Fruit fly (Drosophila melanogaster) whole organism, pupa: ENCODE results near the gene stv.

ENCODE experiments used
- CG10348 ChIP-seq: fragments of 200-800 bp; sonication (Bioruptor generic); IDR thresholded peaks from 2 replicates; pipeline ENCODE4 v1.3.6; 2022; ENCODE audit warnings: missing biosample characterization, missing genetic modification characterization
- CG12605 ChIP-seq: fragments of 200-800 bp; sonication (Bioruptor generic); IDR thresholded peaks from 2 replicates; pipeline ENCODE4 v1.3.6; 2022; ENCODE audit warnings: missing biosample characterization, missing genetic modification characterization
- CG13204 ChIP-seq: fragments of 200-800 bp; sonication (Bioruptor generic); optimal IDR thresholded peaks from 2 replicates; lab custom pipeline; 2018; ENCODE audit warnings: missing biosample characterization, mild to moderate bottlenecking, missing genetic modification characterization, moderate library complexity
- CG14655 ChIP-seq: fragments of 200-800 bp; sonication (Bioruptor generic); optimal IDR thresholded peaks from 3 replicates; lab custom pipeline; 2017; ENCODE audit warnings: mild to moderate bottlenecking, missing biosample characterization, missing genetic modification reagents, missing genetic modification characterization
- CG15710 ChIP-seq: fragments of 200-800 bp; sonication (Bioruptor generic); optimal IDR thresholded peaks from 2 replicates; lab custom pipeline; 2018; ENCODE audit warnings: missing biosample characterization, mild to moderate bottlenecking, missing genetic modification characterization, moderate library complexity
- CG17806 ChIP-seq: fragments of 200-800 bp; sonication (Bioruptor generic); optimal IDR thresholded peaks from 2 replicates; lab custom pipeline; 2018; ENCODE audit warnings: missing biosample characterization, mild to moderate bottlenecking, missing genetic modification characterization, moderate library complexity
- CG32121 ChIP-seq: fragments of 200-800 bp; sonication (Bioruptor generic); IDR thresholded peaks from 2 replicates; pipeline ENCODE4 v1.3.6; 2022; ENCODE audit warnings: missing biosample characterization, missing genetic modification characterization
- CG34367 ChIP-seq: fragments of 200-800 bp; sonication (Bioruptor generic); optimal IDR thresholded peaks from 2 replicates; lab custom pipeline; 2018; ENCODE audit warnings: missing biosample characterization, mild to moderate bottlenecking, missing genetic modification characterization
- CG4496 ChIP-seq: fragments of 200-800 bp; sonication (Bioruptor generic); IDR thresholded peaks from 3 replicates; pipeline ENCODE4 v1.3.6; 2022; ENCODE audit warnings: missing biosample characterization, missing genetic modification characterization
- CG8159 ChIP-seq: fragments of 200-800 bp; sonication (Bioruptor generic); optimal IDR thresholded peaks from 3 replicates; lab custom pipeline; 2018; ENCODE audit warnings: missing biosample characterization, mild to moderate bottlenecking, missing genetic modification characterization, moderate library complexity
- CG8301 ChIP-seq: fragments of 200-800 bp; sonication (Bioruptor generic); optimal IDR thresholded peaks from 2 replicates; lab custom pipeline; 2018; ENCODE audit warnings: missing biosample characterization, mild to moderate bottlenecking, missing genetic modification characterization
- CG9948 ChIP-seq: fragments of 200-800 bp; sonication (Bioruptor generic); optimal IDR thresholded peaks from 2 replicates; lab custom pipeline; 2018; ENCODE audit warnings: missing biosample characterization, mild to moderate bottlenecking, missing genetic modification characterization, moderate library complexity
- D1 ChIP-seq: fragments of 200-800 bp; sonication (Bioruptor generic); optimal IDR thresholded peaks from 2 replicates; lab custom pipeline; 2018; ENCODE audit warnings: missing biosample characterization, mild to moderate bottlenecking, missing genetic modification characterization, moderate library complexity
- EcR ChIP-seq: fragments of 200-800 bp; sonication (Bioruptor generic); optimal IDR thresholded peaks from 3 replicates; lab custom pipeline; 2019; ENCODE audit warnings: missing biosample characterization, missing genetic modification characterization, mild to moderate bottlenecking, moderate library complexity, missing genetic modification reagents
- Ets98B ChIP-seq: fragments of 200-800 bp; sonication (Bioruptor generic); IDR thresholded peaks from 2 replicates; pipeline ENCODE4 v1.3.6; 2022; ENCODE audit warnings: missing biosample characterization, missing genetic modification characterization
- Pif1A ChIP-seq: fragments of 200-800 bp; sonication (Bioruptor generic); optimal IDR thresholded peaks from 3 replicates; lab custom pipeline; 2016; ENCODE audit warnings: missing biosample characterization, missing genetic modification characterization
- Pif1B ChIP-seq: fragments of 200-800 bp; sonication (Bioruptor generic); optimal IDR thresholded peaks from 3 replicates; lab custom pipeline; 2016; ENCODE audit warnings: missing biosample characterization, missing genetic modification characterization
- Snoo ChIP-seq: fragments of 200-800 bp; sonication (Bioruptor generic); optimal IDR thresholded peaks from 3 replicates; lab custom pipeline; 2017; ENCODE audit warnings: missing biosample characterization, mild to moderate bottlenecking, missing genetic modification characterization, inconsistent platforms
- fd96Ca ChIP-seq: fragments of 200-800 bp; sonication (Bioruptor generic); IDR thresholded peaks from 3 replicates; pipeline ENCODE4 v1.3.6; 2022; ENCODE audit warnings: missing biosample characterization, missing genetic modification characterization
- gl ChIP-seq: fragments of 200-800 bp; sonication (Bioruptor generic); optimal IDR thresholded peaks from 2 replicates; lab custom pipeline; 2018; ENCODE audit warnings: missing biosample characterization, mild to moderate bottlenecking, missing genetic modification characterization
- rn ChIP-seq: fragments of 200-800 bp; sonication (Bioruptor generic); IDR thresholded peaks from 2 replicates; pipeline ENCODE4 v1.3.6; 2022; ENCODE audit warnings: missing biosample characterization, missing genetic modification characterization

The stv gene

dm6 chr3L:13437654-13438053 is 39.7 kb upstream of the stv start, which contains the start of gene CG10725:
TSS of gene CG10725 (plus strand) at chr3L:13437954.
- TF ChIP-seq CG34367 (tag; lab: Kevin White, UChicago) (no peak), CG17806 (tag; lab: Kevin White, UChicago) (no peak), CG8159 (no peak), CG13204 (GFP tag; lab: Kevin White, UChicago) (no peak), Pif1A (GFP tag; lab: Kevin White, UChicago) (no peak), rn (no peak), CG14655 (GFP tag; lab: Kevin White, UChicago) (no peak), EcR (GFP tag; lab: Kevin White, UChicago) (no peak), Ets98B (GFP tag; lab: Robert Waterston, UW) (no peak), D1 (no peak), CG32121 (GFP tag; lab: Robert Waterston, UW) (no peak)
- TF ChIP-seq, all 21 proteins: peak for 0

- TF ChIP-seq CG9948 (tag; lab: Kevin White, UChicago) (no peak), fd96Ca (GFP tag; lab: Robert Waterston, UW) (no peak), CG4496 (no peak), CG32121 (GFP tag; lab: Robert Waterston, UW) (no peak), CG8159 (no peak), CG10348 (no peak), Ets98B (GFP tag; lab: Robert Waterston, UW) (no peak)
Observed at dm6 chr3L:13440370-13440960, 36.9 kb upstream of the stv start, which contains the start of the genes CG10140 and CG14109. TSS of gene CG10140 (minus strand) at chr3L:13440470. TSS of gene CG14109 (plus strand) at chr3L:13440910.

dm6 chr3L:13442400-13442799 is 34.9 kb upstream of the stv start, which contains the start of gene cmb:
TSS of gene cmb (plus strand) at chr3L:13442594.
- peak; percentile 72 for TF ChIP-seq Snoo
- TF ChIP-seq Ets98B (GFP tag; lab: Robert Waterston, UW), result peak; percentile 93
- TF ChIP-seq CG8159, result peak; percentile 89
- peak; percentile 85 for TF ChIP-seq CG15710 (tag; lab: Kevin White, UChicago)
- no peak for TF ChIP-seq CG10348
- peak; percentile 92 for TF ChIP-seq CG34367 (tag; lab: Kevin White, UChicago)
- TF ChIP-seq CG4496, result peak; percentile 97
- peak; percentile 86 for TF ChIP-seq CG13204 (GFP tag; lab: Kevin White, UChicago)
- TF ChIP-seq gl (tag; lab: Kevin White, UChicago), result peak; percentile 94
- peak; percentile 85 for TF ChIP-seq CG8301 (tag; lab: Kevin White, UChicago)
- TF ChIP-seq Pif1B (GFP tag; lab: Kevin White, UChicago), result peak; percentile 84
- TF ChIP-seq rn, result peak; percentile 89
- TF ChIP-seq EcR (GFP tag; lab: Kevin White, UChicago), result peak; percentile 23
- peak; percentile 81 for TF ChIP-seq CG17806 (tag; lab: Kevin White, UChicago)
- peak; percentile 93 for TF ChIP-seq CG32121 (GFP tag; lab: Robert Waterston, UW)
- peak; percentile 62 for TF ChIP-seq D1
- TF ChIP-seq CG12605 (GFP tag; lab: Robert Waterston, UW), result peak; percentile 97
- peak; percentile 87 for TF ChIP-seq Pif1A (GFP tag; lab: Kevin White, UChicago)
- peak; percentile 93 for TF ChIP-seq CG14655 (GFP tag; lab: Kevin White, UChicago)
- TF ChIP-seq CG9948 (tag; lab: Kevin White, UChicago), result peak; percentile 80
- TF ChIP-seq fd96Ca (GFP tag; lab: Robert Waterston, UW), result peak; percentile 93

- TF ChIP-seq Pif1A (GFP tag; lab: Kevin White, UChicago), result peak; percentile 80
- peak; percentile 22 for TF ChIP-seq D1
- peak; percentile 60 for TF ChIP-seq CG14655 (GFP tag; lab: Kevin White, UChicago)
- peak; percentile 5 for TF ChIP-seq CG9948 (tag; lab: Kevin White, UChicago)
- TF ChIP-seq Snoo, result peak; percentile 1
- no peak for TF ChIP-seq gl (tag; lab: Kevin White, UChicago)
- peak; percentile 18 for TF ChIP-seq CG15710 (tag; lab: Kevin White, UChicago)
- no peak for TF ChIP-seq CG34367 (tag; lab: Kevin White, UChicago)
- peak; percentile 57 for TF ChIP-seq CG8301 (tag; lab: Kevin White, UChicago)
- peak; percentile 52 for TF ChIP-seq rn
- TF ChIP-seq CG12605 (GFP tag; lab: Robert Waterston, UW), result peak; percentile 79
- TF ChIP-seq fd96Ca (GFP tag; lab: Robert Waterston, UW), result peak; percentile 72; the same call in 2 of the 3 replicates
- TF ChIP-seq EcR (GFP tag; lab: Kevin White, UChicago), result no peak
- TF ChIP-seq CG13204 (GFP tag; lab: Kevin White, UChicago), result no peak
- peak; percentile 54 for TF ChIP-seq CG32121 (GFP tag; lab: Robert Waterston, UW)
- peak; percentile 81 for TF ChIP-seq Ets98B (GFP tag; lab: Robert Waterston, UW)
- TF ChIP-seq CG8159, result peak; percentile 99
- peak; percentile 62 for TF ChIP-seq Pif1B (GFP tag; lab: Kevin White, UChicago)
- peak; percentile 85 for TF ChIP-seq CG4496
- no peak for TF ChIP-seq CG10348
- peak; percentile 28 for TF ChIP-seq CG17806 (tag; lab: Kevin White, UChicago)
Observed at dm6 chr3L:13450177-13450793, 27.1 kb upstream of the stv start, which contains the start of the genes JMJD7 and CG10738. TSS of gene JMJD7 (minus strand) at chr3L:13450283. TSS of gene CG10738 (plus strand) at chr3L:13450770.

- TF ChIP-seq Ets98B (GFP tag; lab: Robert Waterston, UW), result no peak
- no peak for TF ChIP-seq gl (tag; lab: Kevin White, UChicago)
- no peak for TF ChIP-seq CG9948 (tag; lab: Kevin White, UChicago)
- no peak for TF ChIP-seq CG17806 (tag; lab: Kevin White, UChicago)
- TF ChIP-seq Pif1A (GFP tag; lab: Kevin White, UChicago), result no peak
- no peak for TF ChIP-seq D1
- no peak for TF ChIP-seq EcR (GFP tag; lab: Kevin White, UChicago)
- no peak for TF ChIP-seq CG4496
- peak; percentile 13 for TF ChIP-seq Snoo
- no peak for TF ChIP-seq CG34367 (tag; lab: Kevin White, UChicago)
- TF ChIP-seq CG32121 (GFP tag; lab: Robert Waterston, UW), result peak; percentile 66
- no peak for TF ChIP-seq CG12605 (GFP tag; lab: Robert Waterston, UW)
- TF ChIP-seq CG14655 (GFP tag; lab: Kevin White, UChicago), result peak; percentile 31
- TF ChIP-seq fd96Ca (GFP tag; lab: Robert Waterston, UW), result no peak
- peak; percentile 9 for TF ChIP-seq CG8159
- TF ChIP-seq CG10348, result no peak
- TF ChIP-seq rn, result no peak
- TF ChIP-seq Pif1B (GFP tag; lab: Kevin White, UChicago), result no peak
- TF ChIP-seq CG13204 (GFP tag; lab: Kevin White, UChicago), result no peak
- TF ChIP-seq CG15710 (tag; lab: Kevin White, UChicago), result no peak
- TF ChIP-seq CG8301 (tag; lab: Kevin White, UChicago), result peak; percentile 44
Observed at dm6 chr3L:13451562-13451961, 25.8 kb upstream of the stv start.
